Fruit fly (Drosophila melanogaster) whole organism, pupa: ENCODE data around the gene dmrt93B.

Experiments
- CG10348 ChIP-seq: fragments of 200-800 bp; sonication (Bioruptor generic); IDR thresholded peaks from 2 replicates; pipeline ENCODE4 v1.3.6; 2022; ENCODE audit warnings: missing biosample characterization, missing genetic modification characterization
- CG12605 ChIP-seq: fragments of 200-800 bp; sonication (Bioruptor generic); IDR thresholded peaks from 2 replicates; pipeline ENCODE4 v1.3.6; 2022; ENCODE audit warnings: missing biosample characterization, missing genetic modification characterization
- CG14655 ChIP-seq: fragments of 200-800 bp; sonication (Bioruptor generic); optimal IDR thresholded peaks from 3 replicates; lab custom pipeline; 2017; ENCODE audit warnings: mild to moderate bottlenecking, missing biosample characterization, missing genetic modification reagents, missing genetic modification characterization
- CG15710 ChIP-seq: fragments of 200-800 bp; sonication (Bioruptor generic); optimal IDR thresholded peaks from 2 replicates; lab custom pipeline; 2018; ENCODE audit warnings: missing biosample characterization, mild to moderate bottlenecking, missing genetic modification characterization, moderate library complexity
- CG17806 ChIP-seq: fragments of 200-800 bp; sonication (Bioruptor generic); optimal IDR thresholded peaks from 2 replicates; lab custom pipeline; 2018; ENCODE audit warnings: missing biosample characterization, mild to moderate bottlenecking, missing genetic modification characterization, moderate library complexity
- CG34367 ChIP-seq: fragments of 200-800 bp; sonication (Bioruptor generic); optimal IDR thresholded peaks from 2 replicates; lab custom pipeline; 2018; ENCODE audit warnings: missing biosample characterization, mild to moderate bottlenecking, missing genetic modification characterization
- CG4496 ChIP-seq: fragments of 200-800 bp; sonication (Bioruptor generic); IDR thresholded peaks from 3 replicates; pipeline ENCODE4 v1.3.6; 2022; ENCODE audit warnings: missing biosample characterization, missing genetic modification characterization
- CG9948 ChIP-seq: fragments of 200-800 bp; sonication (Bioruptor generic); optimal IDR thresholded peaks from 2 replicates; lab custom pipeline; 2018; ENCODE audit warnings: missing biosample characterization, mild to moderate bottlenecking, missing genetic modification characterization, moderate library complexity
- EcR ChIP-seq: fragments of 200-800 bp; sonication (Bioruptor generic); optimal IDR thresholded peaks from 3 replicates; lab custom pipeline; 2019; ENCODE audit warnings: missing biosample characterization, missing genetic modification characterization, mild to moderate bottlenecking, moderate library complexity, missing genetic modification reagents
- Ets98B ChIP-seq: fragments of 200-800 bp; sonication (Bioruptor generic); IDR thresholded peaks from 2 replicates; pipeline ENCODE4 v1.3.6; 2022; ENCODE audit warnings: missing biosample characterization, missing genetic modification characterization
- Snoo ChIP-seq: fragments of 200-800 bp; sonication (Bioruptor generic); optimal IDR thresholded peaks from 3 replicates; lab custom pipeline; 2017; ENCODE audit warnings: missing biosample characterization, mild to moderate bottlenecking, missing genetic modification characterization, inconsistent platforms

DNA sequence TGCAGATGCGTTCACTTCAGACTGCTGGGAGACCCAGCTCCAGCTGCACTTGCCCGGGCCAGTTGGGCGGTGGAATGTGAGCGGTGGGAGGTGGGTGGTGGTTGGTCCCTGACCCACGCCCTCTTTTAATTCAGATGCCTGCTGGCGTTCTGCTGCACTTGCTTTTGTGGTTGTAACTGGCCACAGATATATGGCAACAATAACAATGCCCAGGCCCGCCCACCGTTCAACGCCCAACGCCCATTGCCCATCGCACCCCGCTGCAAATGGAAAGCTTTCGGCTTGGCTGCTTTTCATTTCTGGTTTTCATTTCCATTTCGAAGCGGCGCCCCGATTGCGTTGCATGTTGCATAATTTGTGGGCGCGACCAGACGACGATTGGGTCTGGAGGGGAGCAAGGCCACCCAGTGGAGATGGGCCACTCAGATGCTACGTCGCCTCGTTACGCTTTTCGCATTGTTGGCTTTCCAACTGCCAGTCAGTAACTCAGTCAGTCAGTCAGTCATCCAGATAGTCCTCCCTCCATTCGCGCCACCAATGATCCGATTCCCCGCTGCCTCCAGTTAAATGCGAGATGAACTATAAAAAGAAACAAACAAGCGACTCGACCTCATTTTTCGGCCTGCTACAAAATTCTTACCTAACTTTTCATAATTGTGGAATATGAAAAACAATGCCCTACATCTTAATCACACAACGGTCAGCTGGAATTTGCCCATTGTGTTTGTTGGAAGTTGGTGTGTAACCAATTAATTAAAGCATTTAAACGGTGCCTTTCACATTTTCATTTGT, 16.6 kb downstream of the dmrt93B start:
- TF ChIP-seq CG4496 (no peak), Snoo (tag; lab: Kevin White, UChicago) (no peak), CG10348 (GFP tag; lab: Robert Waterston, UW) (no peak), EcR (GFP tag; lab: Kevin White, UChicago) (peak; percentile 62), Ets98B (no peak), CG12605 (no peak), CG14655 (GFP tag; lab: Kevin White, UChicago) (no peak), CG15710 (no peak), CG34367 (tag; lab: Kevin White, UChicago) (no peak), CG17806 (no peak), CG9948 (no peak)
